Fruit fly (Drosophila melanogaster): Measurements from ENCODE around the gene grn.

Gene grn

DNA sequence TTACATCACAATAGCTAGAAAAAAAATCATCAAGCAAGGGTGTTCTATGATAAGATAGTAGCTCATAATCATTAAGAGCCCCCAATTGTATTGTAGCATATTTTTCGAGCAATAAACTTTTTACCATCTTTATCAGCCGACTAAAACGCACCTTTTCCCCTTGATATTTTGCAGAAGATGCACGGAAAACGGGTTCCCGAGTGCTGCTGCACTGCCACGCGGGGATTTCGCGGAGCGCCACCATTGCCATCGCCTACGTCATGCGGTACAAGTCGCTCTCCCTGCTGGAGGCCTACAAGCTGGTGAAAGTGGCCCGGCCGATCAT lies 60.9 kb downstream of the grn start:
- TF ChIP-seq MTF-1 (GFP tag; optimal IDR thresholded peaks at IDR 0.05; ENCODE audit: borderline replicate concordance), result no peak
- 0 out of 2 replicates have a peak, but pooled peaks have one; percentile 5 for TF ChIP-seq E2f2 (GFP tag; IDR thresholded peaks at IDR 0.05)
- TF ChIP-seq GATAe (GFP tag; conservative IDR thresholded peaks at IDR 0.05), result 0 out of 2 replicates have a peak, but pooled peaks have one; percentile 54
- TF ChIP-seq sens (GFP tag), result peak; percentile 14
- peak; percentile 9 for TF ChIP-seq CG30403 (GFP tag; optimal IDR thresholded peaks at IDR 0.05)
- TF ChIP-seq CG42726 (GFP tag; IDR thresholded peaks at IDR 0.05; ENCODE audit: partially characterized antibody), result no peak
- TF ChIP-seq CG14441 (GFP tag; IDR thresholded peaks at IDR 0.05), result 0 out of 2 replicates have a peak, but pooled peaks have one; percentile 3
- no peak for TF ChIP-seq CG13424 (tag; optimal IDR thresholded peaks at IDR 0.05)
- TF ChIP-seq prd (optimal IDR thresholded peaks at IDR 0.05), result no peak
- no peak for TF ChIP-seq prd (GFP tag; IDR thresholded peaks at IDR 0.05)
- no peak for TF ChIP-seq CG4424 (GFP tag; optimal IDR thresholded peaks at IDR 0.05)
- no peak for TF ChIP-seq btn (GFP tag; optimal IDR thresholded peaks at IDR 0.05)
- TF ChIP-seq ems (GFP tag; optimal IDR thresholded peaks at IDR 0.05), result no peak
- no peak for TF ChIP-seq jumu (GFP tag; optimal IDR thresholded peaks at IDR 0.05)
- no peak for TF ChIP-seq CG4282 (GFP tag; optimal IDR thresholded peaks at IDR 0.05)
- TF ChIP-seq CG8089 (GFP tag; optimal IDR thresholded peaks at IDR 0.05), result no peak
- TF ChIP-seq dimm (GFP tag; IDR thresholded peaks at IDR 0.05), result no peak
- no peak for TF ChIP-seq al (GFP tag; IDR thresholded peaks at IDR 0.05)
- no peak for TF ChIP-seq CG3163 (GFP tag; optimal IDR thresholded peaks at IDR 0.05)
- peak; percentile 76 for TF ChIP-seq Sry-β (GFP tag; optimal IDR thresholded peaks at IDR 0.05)
- no peak for TF ChIP-seq chif (GFP tag; optimal IDR thresholded peaks at IDR 0.05)
- TF ChIP-seq NC2α (GFP tag; optimal IDR thresholded peaks at IDR 0.05), result no peak
- TF ChIP-seq so (GFP tag; IDR thresholded peaks at IDR 0.05), result no peak
- no peak for TF ChIP-seq Tbp (GFP tag; optimal IDR thresholded peaks at IDR 0.05)
- TF ChIP-seq sug (tag; optimal IDR thresholded peaks at IDR 0.05), result no peak
- TF ChIP-seq Jarid2 (GFP tag; optimal IDR thresholded peaks at IDR 0.05), result no peak
- TF ChIP-seq Ssrp (tag; optimal IDR thresholded peaks at IDR 0.05), result no peak
- TF ChIP-seq CG16779 (GFP tag; IDR thresholded peaks at IDR 0.05), result no peak
- no peak for TF ChIP-seq Dip2 (GFP tag; IDR thresholded peaks at IDR 0.05)
- no peak for TF ChIP-seq HmgD (GFP tag; optimal IDR thresholded peaks at IDR 0.05)
- no peak for TF ChIP-seq CG4820 (GFP tag; optimal IDR thresholded peaks at IDR 0.05)
- TF ChIP-seq HLH3B (GFP tag; IDR thresholded peaks at IDR 0.05), result 0 out of 2 replicates have a peak, but pooled peaks have one; percentile 3
- no peak for TF ChIP-seq kay (GFP tag; optimal IDR thresholded peaks at IDR 0.05)
- TF ChIP-seq CG18262 (tag; optimal IDR thresholded peaks at IDR 0.05), result peak; percentile 29
- TF ChIP-seq slbo (GFP tag; IDR thresholded peaks at IDR 0.05), result no peak
- TF ChIP-seq pho (GFP tag; optimal IDR thresholded peaks at IDR 0.05), result no peak
- no peak for TF ChIP-seq ewg (GFP tag; optimal IDR thresholded peaks at IDR 0.05)
- TF ChIP-seq pfk (GFP tag; optimal IDR thresholded peaks at IDR 0.05), result no peak
- no peak for TF ChIP-seq CG7786 (GFP tag; optimal IDR thresholded peaks at IDR 0.05)
- no peak for TF ChIP-seq p53 (GFP tag; optimal IDR thresholded peaks at IDR 0.05)
- TF ChIP-seq ttk (GFP tag; IDR thresholded peaks at IDR 0.05), result no peak
- TF ChIP-seq pita (GFP tag; optimal IDR thresholded peaks at IDR 0.05), result no peak
- TF ChIP-seq CkIIα-i1 (GFP tag; IDR thresholded peaks at IDR 0.05), result no peak
- TF ChIP-seq CG2120 (GFP tag; optimal IDR thresholded peaks at IDR 0.05), result no peak
- TF ChIP-seq lbe (GFP tag; optimal IDR thresholded peaks at IDR 0.05), result no peak
- TF ChIP-seq crp (GFP tag; optimal IDR thresholded peaks at IDR 0.05), result no peak
- no peak for TF ChIP-seq Stat92E (GFP tag; optimal IDR thresholded peaks at IDR 0.05)
- no peak for TF ChIP-seq ftz-f1 (GFP tag; optimal IDR thresholded peaks at IDR 0.05)
- no peak for TF ChIP-seq stwl (tag; optimal IDR thresholded peaks at IDR 0.05)

All from whole organism, embryonic.